Fruit fly (Drosophila melanogaster) whole organism, wandering third instar larva: Measurements from ENCODE around the gene CG7443.

Experiments
- Abd-B ChIP-seq: fragments of >200 bp; optimal IDR thresholded peaks from 2 replicates; lab custom pipeline; 2017; ENCODE audit warnings: missing biosample characterization, missing genetic modification characterization
- CG32264 ChIP-seq: fragments of 200-800 bp; sonication (Bioruptor generic); optimal IDR thresholded peaks from 2 replicates; lab custom pipeline; 2016; ENCODE audit warnings: missing biosample characterization, missing genetic modification characterization
- CG9705 ChIP-seq: fragments of 200-800 bp; sonication (Bioruptor generic); optimal IDR thresholded peaks from 2 replicates; lab custom pipeline; 2018; ENCODE audit warnings: missing biosample characterization, mild to moderate bottlenecking, missing genetic modification characterization
- CrebA ChIP-seq: fragments of 200-800 bp; sonication (Bioruptor generic); optimal IDR thresholded peaks from 2 replicates; lab custom pipeline; 2016; ENCODE audit warnings: missing biosample characterization, mild to moderate bottlenecking, missing genetic modification characterization, borderline replicate concordance
- Dfd ChIP-seq: fragments of >200 bp; optimal IDR thresholded peaks from 2 replicates; lab custom pipeline; 2017; ENCODE audit warnings: missing biosample characterization, missing genetic modification characterization
- Dif ChIP-seq: fragments of 200-275, 200-300 bp; sonication (Bioruptor generic); optimal IDR thresholded peaks from 2 replicates; lab custom pipeline; 2018; ENCODE audit warnings: missing biosample characterization, missing genetic modification characterization; ENCODE audit not compliant: partially characterized antibody
- GATAd ChIP-seq: sonication (Bioruptor generic); optimal IDR thresholded peaks from 2 replicates; lab custom pipeline; 2016; ENCODE audit warnings: missing biosample characterization, missing genetic modification characterization
- HLH106 ChIP-seq: fragments of 200-800 bp; optimal IDR thresholded peaks from 3 replicates; lab custom pipeline; 2019; ENCODE audit warnings: missing biosample characterization, mild to moderate bottlenecking, missing genetic modification characterization, moderate library complexity
- Hnf4 ChIP-seq: fragments of 200-800 bp; sonication (Bioruptor generic); optimal IDR thresholded peaks from 2 replicates; lab custom pipeline; 2016; ENCODE audit warnings: missing biosample characterization, mild to moderate bottlenecking, missing genetic modification characterization
- Myc ChIP-seq: fragments of >200 bp; optimal IDR thresholded peaks from 2 replicates; lab custom pipeline; 2017
- N ChIP-seq: fragments of >200 bp; optimal IDR thresholded peaks from 2 replicates; lab custom pipeline; 2018; ENCODE audit warnings: missing biosample characterization, missing external identifiers, missing genetic modification characterization
- OdsH ChIP-seq: fragments of 200-800 bp; sonication (Bioruptor generic); optimal IDR thresholded peaks from 2 replicates; lab custom pipeline; 2016; ENCODE audit warnings: missing biosample characterization, mild to moderate bottlenecking, missing genetic modification characterization
- Rel ChIP-seq, 2 experiments: fragments of 200-800 bp; sonication (Bioruptor generic) in 1 of 2; optimal IDR thresholded peaks; 2 replicates in 1 of 2; 3 replicates in 1 of 2; lab custom pipeline; 2016 to 2019; ENCODE audit warnings: mild to moderate bottlenecking in 2 of 2, missing biosample characterization in 2 of 2, missing genetic modification characterization in 2 of 2, moderate library complexity in 1 of 2
- Vsx2 ChIP-seq: fragments of 200-300, 225-300 bp; sonication (Bioruptor generic); optimal IDR thresholded peaks from 2 replicates; lab custom pipeline; 2018; ENCODE audit warnings: missing biosample characterization, missing genetic modification characterization; ENCODE audit not compliant: partially characterized antibody
- dl ChIP-seq, 2 experiments: fragments of 175-275, 200-275 bp in 1 of 2; fragments of 200-275 bp in 1 of 2; sonication (Bioruptor generic); optimal IDR thresholded peaks; lab custom pipeline; 2018; ENCODE audit warnings: mild to moderate bottlenecking in 2 of 2, missing biosample characterization in 2 of 2, missing genetic modification characterization in 2 of 2, moderate library complexity in 2 of 2; ENCODE audit not compliant: partially characterized antibody in 2 of 2, insufficient read depth in 1 of 2
- dmrt93B ChIP-seq: fragments of 200-800 bp; sonication (Bioruptor generic); optimal IDR thresholded peaks from 2 replicates; lab custom pipeline; 2018; ENCODE audit warnings: missing biosample characterization, mild to moderate bottlenecking, missing genetic modification characterization
- dsf ChIP-seq: sonication (Bioruptor generic); optimal IDR thresholded peaks from 2 replicates; lab custom pipeline; 2016; ENCODE audit warnings: missing biosample characterization, missing genetic modification characterization, borderline replicate concordance
- ey ChIP-seq: fragments of 200-800 bp; sonication (Bioruptor generic); optimal IDR thresholded peaks from 2 replicates; lab custom pipeline; 2016; ENCODE audit warnings: missing biosample characterization, missing genetic modification characterization
- foxo ChIP-seq, 2 experiments: fragments of 200-800 bp; sonication (Bioruptor generic); optimal IDR thresholded peaks; 2 replicates in 1 of 2; 3 replicates in 1 of 2; lab custom pipeline; 2016 to 2017; ENCODE audit warnings: missing biosample characterization in 2 of 2, missing genetic modification characterization in 2 of 2
- fru ChIP-seq: fragments of 200-800 bp; sonication (Bioruptor generic); optimal IDR thresholded peaks from 3 replicates; lab custom pipeline; 2016; ENCODE audit warnings: missing biosample characterization, mild to moderate bottlenecking, missing genetic modification characterization
- jim ChIP-seq: fragments of 175-275, 200-325 bp; sonication (Bioruptor generic); optimal IDR thresholded peaks from 2 replicates; lab custom pipeline; 2016; ENCODE audit warnings: missing biosample characterization, mild to moderate bottlenecking, missing genetic modification characterization
- lola ChIP-seq: fragments of >200 bp; optimal IDR thresholded peaks from 2 replicates; lab custom pipeline; 2017; ENCODE audit warnings: missing biosample characterization, missing genetic modification characterization
- pan ChIP-seq: fragments of >200 bp; optimal IDR thresholded peaks from 2 replicates; lab custom pipeline; 2017
- rgr ChIP-seq: fragments of 200-800 bp; sonication (Bioruptor generic); optimal IDR thresholded peaks from 3 replicates; lab custom pipeline; 2016; ENCODE audit warnings: missing biosample characterization, mild to moderate bottlenecking, missing genetic modification characterization
- sage ChIP-seq: fragments of 200-800 bp; sonication (Bioruptor generic); optimal IDR thresholded peaks from 2 replicates; lab custom pipeline; 2016; ENCODE audit warnings: missing biosample characterization, mild to moderate bottlenecking, missing genetic modification characterization
- sv ChIP-seq: fragments of 200-800 bp; sonication (Bioruptor generic); optimal IDR thresholded peaks from 3 replicates; lab custom pipeline; 2016; ENCODE audit warnings: missing biosample characterization, missing genetic modification characterization
- tai ChIP-seq: sonication (Bioruptor generic); optimal IDR thresholded peaks from 2 replicates; lab custom pipeline; 2016; ENCODE audit warnings: missing biosample characterization, missing genetic modification characterization
- usp ChIP-seq: fragments of >200 bp; optimal IDR thresholded peaks from 2 replicates; lab custom pipeline; 2017; ENCODE audit warnings: missing biosample characterization, missing genetic modification characterization
- woc ChIP-seq: sonication (Bioruptor generic); optimal IDR thresholded peaks from 2 replicates; lab custom pipeline; 2016; ENCODE audit warnings: missing biosample characterization, mild to moderate bottlenecking, missing genetic modification characterization

CG7443 gene

DNA sequence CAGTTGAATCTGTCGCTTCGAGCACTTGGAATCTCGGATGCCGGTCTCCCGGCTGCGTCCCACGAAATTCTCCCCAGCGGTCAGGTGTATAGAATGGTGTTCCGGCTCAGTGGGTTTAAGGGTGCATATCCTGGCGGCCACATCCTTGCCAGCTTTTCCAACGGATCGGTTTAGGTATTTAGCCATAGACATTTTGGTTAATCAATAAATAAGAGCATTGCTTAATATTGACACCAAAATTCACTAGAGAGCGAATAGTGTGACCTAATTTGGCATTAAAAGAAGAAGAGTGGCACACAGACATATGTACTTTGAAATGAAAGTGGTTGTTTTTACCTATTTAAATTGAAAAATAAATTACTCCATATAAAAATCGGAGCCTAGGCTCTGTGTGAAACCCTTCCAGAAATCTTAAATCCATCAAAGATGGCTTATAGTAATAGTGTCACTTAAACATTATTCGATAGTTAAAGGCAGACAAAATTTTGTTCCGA lies 19.2 kb downstream of the CG7443 start, which contains the start of the genes PNKP and COX7AL:
Gene PNKP, minus strand, starts transcription at position 266 of the 494 bp plus-strand sequence.
Gene COX7AL, plus strand, starts transcription at position 419 of the 494 bp plus-strand sequence.
- TF ChIP-seq CrebA (GFP tag; lab: Kevin White, UChicago) (no peak), Myc (no peak), rgr (GFP tag; lab: Kevin White, UChicago) (peak; percentile 59), fru (no peak)

DNA sequence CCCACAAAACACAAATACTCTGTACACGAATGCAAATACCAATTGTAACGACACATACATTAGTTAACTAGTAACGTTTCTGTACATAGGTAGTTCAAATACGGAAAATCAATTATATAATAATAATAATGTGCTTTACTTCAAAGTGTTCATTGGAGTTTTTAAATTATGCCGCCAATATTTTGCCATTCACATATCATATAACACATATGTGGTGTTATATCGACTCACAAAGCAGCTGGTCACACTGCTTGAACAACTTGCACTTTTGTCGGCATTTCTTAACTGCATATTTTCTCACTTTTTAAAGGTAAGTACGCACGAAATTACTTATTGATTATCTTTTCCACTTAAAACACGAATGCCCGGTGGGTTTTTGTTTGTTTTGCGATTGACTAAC lies 20.1 kb downstream of the CG7443 start, which contains the start of gene DppIII:
Gene DppIII, plus strand, starts transcription at position 227 of the 400 bp plus-strand sequence.
- TF ChIP-seq CG9705 (GFP tag; lab: Kevin White, UChicago) (no peak), dmrt93B (no peak), Rel (GFP tag; optimal IDR thresholded peaks at IDR 0.05; lab: Kevin White, UChicago) (no peak), Rel (tag; optimal IDR thresholded peaks at IDR 0.05; lab: Kevin White, UChicago) (no peak), woc (no peak), pan (lab: Kevin White, UChicago) (no peak)

dm6 chr3R:8347279-8347678 lies 23.2 kb downstream of the CG7443 start, which contains the start of gene CG7352:
Gene CG7352 (plus strand): TSS chr3R:8347579.
- TF ChIP-seq dmrt93B, result no peak
- no peak for TF ChIP-seq ey (GFP tag; lab: Kevin White, UChicago)
- no peak for TF ChIP-seq sv (GFP tag; lab: Kevin White, UChicago)
- no peak for TF ChIP-seq Hnf4 (GFP tag; lab: Kevin White, UChicago)
- TF ChIP-seq OdsH (GFP tag; lab: Kevin White, UChicago), result no peak
- no peak for TF ChIP-seq Dif (GFP tag; lab: Kevin White, UChicago)
- no peak for TF ChIP-seq dsf (GFP tag; lab: Kevin White, UChicago)
- TF ChIP-seq N, result no peak
- TF ChIP-seq jim (GFP tag; lab: Kevin White, UChicago), result no peak
- TF ChIP-seq Myc, result no peak

- TF ChIP-seq jim (GFP tag; lab: Kevin White, UChicago) (no peak), fru (no peak), Dfd (GFP tag; lab: Kevin White, UChicago) (no peak), GATAd (GFP tag; lab: Kevin White, UChicago) (no peak), CG32264 (GFP tag; lab: Kevin White, UChicago) (no peak), rgr (GFP tag; lab: Kevin White, UChicago) (no peak), HLH106 (tag; lab: Kevin White, UChicago) (no peak), foxo (GFP tag; optimal IDR thresholded peaks at IDR 0.05; lab: Kevin White, UChicago) (no peak), dl (GFP tag; optimal IDR thresholded peaks at IDR 0.05; lab: Kevin White, UChicago; ENCODE audit: insufficient read depth in 1 of 2, partially characterized antibody in 2 of 2) (no peak), OdsH (GFP tag; lab: Kevin White, UChicago) (no peak), Abd-B (GFP tag; lab: Kevin White, UChicago) (no peak), dsf (GFP tag; lab: Kevin White, UChicago) (no peak), usp (GFP tag; lab: Kevin White, UChicago) (no peak), CrebA (GFP tag; lab: Kevin White, UChicago) (no peak), CG9705 (GFP tag; lab: Kevin White, UChicago) (no peak)
Measured at dm6 chr3R:8347835-8348234, 23.7 kb downstream of the CG7443 start.

DNA sequence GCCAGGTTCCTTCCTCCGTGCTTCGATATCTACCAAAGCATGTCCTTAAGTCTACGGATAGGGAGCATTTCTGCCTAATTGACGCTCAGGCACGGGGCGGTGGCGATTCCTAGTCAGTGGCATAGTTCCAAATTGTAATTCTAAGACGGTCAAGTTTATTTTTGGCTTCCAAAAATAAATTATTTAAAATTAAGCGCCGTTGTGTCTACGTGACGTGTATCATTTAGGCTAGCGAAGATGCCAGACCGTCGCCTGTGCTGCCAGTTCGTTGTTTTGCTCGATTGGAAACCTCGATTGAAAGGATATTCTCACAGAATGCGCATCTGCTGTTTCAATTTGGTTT lies 25.0 kb downstream of the CG7443 start:
- TF ChIP-seq sage (GFP tag; lab: Kevin White, UChicago) (no peak), OdsH (GFP tag; lab: Kevin White, UChicago) (no peak), lola (no peak), tai (GFP tag; lab: Kevin White, UChicago) (no peak), Vsx2 (GFP tag; lab: Kevin White, UChicago) (no peak)
